Worm (Caenorhabditis elegans) whole organism, L4 larva: ENCODE results near the gene C50E3.5.

Experiments used
- F10B5.3 ChIP-seq: sonication (generic microtip); optimal IDR thresholded peaks from 2 replicates; lab custom pipeline; 2016; ENCODE audit warnings: mild to moderate bottlenecking, missing genetic modification characterization, missing compliant biosample characterization
- F37D6.2 ChIP-seq: sonication (generic microtip); optimal IDR thresholded peaks from 2 replicates; lab custom pipeline; 2016; ENCODE audit warnings: mild to moderate bottlenecking, missing genetic modification characterization, missing compliant biosample characterization
- F44E2.7 ChIP-seq: fragments of 200-800 bp; sonication (Bioruptor generic); IDR thresholded peaks from 2 replicates; pipeline ENCODE4 v2.1.2; 2022; ENCODE audit warnings: missing genetic modification characterization, missing compliant biosample characterization
- T26A8.4 ChIP-seq: fragments of 200-800 bp; sonication (Bioruptor generic); IDR thresholded peaks from 2 replicates; pipeline ENCODE4 v1.3.6; 2022; ENCODE audit warnings: missing genetic modification characterization, missing compliant biosample characterization
- Y105C5A.15 ChIP-seq: fragments of 200-800 bp; sonication (Bioruptor generic); IDR thresholded peaks from 2 replicates; pipeline ENCODE4 v1.3.6; 2022; ENCODE audit warnings: missing genetic modification characterization, missing compliant biosample characterization
- Y48G9A.11 ChIP-seq: fragments of 200-800 bp; sonication (Bioruptor generic); IDR thresholded peaks from 2 replicates; pipeline ENCODE4 v1.3.6; 2022; ENCODE audit warnings: missing genetic modification reagents, missing genetic modification characterization, missing compliant biosample characterization
- ZK546.5 ChIP-seq, 2 experiments: sonication (generic microtip); optimal IDR thresholded peaks; 2 replicates each; lab custom pipeline; 2017; ENCODE audit warnings: missing biosample characterization in 2 of 2, missing genetic modification characterization in 2 of 2
- ama-1 ChIP-seq: fragments of 150-350 bp; optimal IDR thresholded peaks from 2 replicates; lab custom pipeline; 2014; ENCODE audit warnings: inconsistent platforms, mixed read lengths
- ceh-28 ChIP-seq: fragments of 150-350 bp; optimal IDR thresholded peaks from 2 replicates; lab custom pipeline; 2014; ENCODE audit warnings: missing biosample characterization, missing genetic modification reagents, missing genetic modification characterization
- ceh-32 ChIP-seq: sonication (generic microtip); optimal IDR thresholded peaks from 2 replicates; lab custom pipeline; 2016; ENCODE audit warnings: mild to moderate bottlenecking, missing genetic modification characterization, missing compliant biosample characterization; ENCODE audit not compliant: poor library complexity
- cey-2 ChIP-seq: sonication (generic microtip); optimal IDR thresholded peaks from 3 replicates; lab custom pipeline; 2017; ENCODE audit warnings: missing genetic modification characterization, mild to moderate bottlenecking, missing compliant biosample characterization, antibody characterized with exemption, borderline replicate concordance; ENCODE audit not compliant: insufficient read depth
- ctbp-1 ChIP-seq: fragments of 200-800 bp; sonication (Bioruptor generic); IDR thresholded peaks from 2 replicates; pipeline ENCODE4 v1.3.6; 2022; ENCODE audit warnings: missing genetic modification reagents, missing genetic modification characterization, missing compliant biosample characterization
- daf-19 ChIP-seq: fragments of 200-800 bp; sonication (Bioruptor generic); conservative IDR thresholded peaks from 2 replicates; pipeline ENCODE4 v1.3.6; 2022; ENCODE audit warnings: missing genetic modification characterization, missing compliant biosample characterization
- dmd-6 ChIP-seq: fragments of 200-800 bp; sonication (Bioruptor generic); IDR thresholded peaks from 2 replicates; pipeline ENCODE4 v1.3.6; 2022; ENCODE audit warnings: missing genetic modification reagents, missing genetic modification characterization, missing compliant biosample characterization
- dmd-9 ChIP-seq: fragments of 200-800 bp; sonication (Bioruptor generic); IDR thresholded peaks from 2 replicates; pipeline ENCODE4 v1.3.6; 2022; ENCODE audit warnings: missing genetic modification reagents, missing genetic modification characterization, missing compliant biosample characterization
- dpl-1 ChIP-seq: fragments of 150-350 bp; optimal IDR thresholded peaks from 2 replicates; lab custom pipeline; 2014; ENCODE audit warnings: missing biosample characterization, missing genetic modification reagents, missing genetic modification characterization
- dve-1 ChIP-seq: sonication (generic microtip); optimal IDR thresholded peaks from 2 replicates; lab custom pipeline; 2017; ENCODE audit warnings: antibody characterized with exemption, mild to moderate bottlenecking, missing genetic modification characterization, missing compliant biosample characterization; ENCODE audit not compliant: insufficient read depth
- egl-27 ChIP-seq: sonication (generic microtip); optimal IDR thresholded peaks from 3 replicates; lab custom pipeline; 2017; ENCODE audit warnings: missing biosample characterization, missing genetic modification reagents, missing genetic modification characterization
- egl-43 ChIP-seq: fragments of 200-800 bp; sonication (Bioruptor generic); IDR thresholded peaks from 2 replicates; pipeline ENCODE4 v1.3.6; 2022; ENCODE audit warnings: missing genetic modification reagents, missing genetic modification characterization, missing compliant biosample characterization
- fos-1 ChIP-seq: fragments of 150-350 bp; optimal IDR thresholded peaks from 2 replicates; lab custom pipeline; 2014; ENCODE audit warnings: missing biosample characterization, missing genetic modification characterization
- hif-1 ChIP-seq, 2 experiments: sonication (generic microtip); optimal IDR thresholded peaks; 2 replicates each; lab custom pipeline; 2016 to 2017; ENCODE audit warnings: missing compliant biosample characterization in 2 of 2, missing genetic modification characterization in 2 of 2, missing genetic modification reagents in 2 of 2, missing genotype in 2 of 2, mild to moderate bottlenecking in 1 of 2
- hlh-11 ChIP-seq: fragments of 200-800 bp; sonication (Bioruptor generic); optimal IDR thresholded peaks from 2 replicates; lab custom pipeline; 2018; ENCODE audit warnings: mild to moderate bottlenecking, missing genetic modification characterization, missing compliant biosample characterization
- hmg-1.1 ChIP-seq: fragments of 200-800 bp; sonication (Bioruptor generic); IDR thresholded peaks from 2 replicates; pipeline ENCODE4 v1.3.6; 2022; ENCODE audit warnings: missing genetic modification reagents, missing genetic modification characterization, missing compliant biosample characterization
- lin-1 ChIP-seq: fragments of 200-800 bp; sonication (Bioruptor generic); IDR thresholded peaks from 2 replicates; pipeline ENCODE4 v1.3.6; 2022; ENCODE audit warnings: missing genetic modification reagents, missing genetic modification characterization, missing compliant biosample characterization
- lin-29 ChIP-seq: fragments of 200-800 bp; sonication (Bioruptor generic); IDR thresholded peaks from 2 replicates; pipeline ENCODE4 v1.3.6; 2022; ENCODE audit warnings: missing genetic modification reagents, missing genetic modification characterization, missing compliant biosample characterization
- lin-38 ChIP-seq: fragments of 200-800 bp; sonication (Bioruptor generic); IDR thresholded peaks from 2 replicates; pipeline ENCODE4 v1.3.6; 2022; ENCODE audit warnings: missing genetic modification reagents, missing genetic modification characterization, missing compliant biosample characterization
- lir-3 ChIP-seq: sonication (generic microtip); optimal IDR thresholded peaks from 2 replicates; lab custom pipeline; 2016; ENCODE audit warnings: mild to moderate bottlenecking, missing genetic modification characterization, missing compliant biosample characterization
- lsy-2 ChIP-seq, 2 experiments: fragments of 150-350 bp in 1 of 2; sonication (generic microtip) in 1 of 2; optimal IDR thresholded peaks; 2 replicates each; lab custom pipeline; 2014 to 2017; ENCODE audit warnings: missing biosample characterization in 2 of 2, missing genetic modification characterization in 2 of 2
- madf-5 ChIP-seq, 2 experiments: fragments of 200-800 bp; sonication (Bioruptor generic); IDR thresholded peaks; 2 replicates each; pipeline ENCODE4 v1.3.6; 2022; ENCODE audit warnings: missing compliant biosample characterization in 2 of 2, missing genetic modification characterization in 2 of 2
- mdl-1 ChIP-seq, 2 experiments: fragments of 150-350 bp in 1 of 2; sonication (generic microtip) in 1 of 2; optimal IDR thresholded peaks; 2 replicates each; lab custom pipeline; 2014 to 2017; ENCODE audit warnings: missing biosample characterization in 2 of 2, missing genetic modification characterization in 2 of 2
- mep-1 ChIP-seq: fragments of 150-350 bp; sonication (generic microtip); optimal IDR thresholded peaks from 3 replicates; lab custom pipeline; 2014; ENCODE audit warnings: missing biosample characterization, missing genetic modification characterization
- mes-2 ChIP-seq: sonication (generic microtip); optimal IDR thresholded peaks from 2 replicates; lab custom pipeline; 2016; ENCODE audit warnings: missing genotype, mild to moderate bottlenecking, missing genetic modification characterization, missing compliant biosample characterization; ENCODE audit not compliant: poor library complexity, severe bottlenecking
- nhr-102 ChIP-seq: sonication (generic microtip); optimal IDR thresholded peaks from 2 replicates; lab custom pipeline; 2016; ENCODE audit warnings: mild to moderate bottlenecking, missing genetic modification characterization, moderate library complexity, missing compliant biosample characterization
- nhr-11 ChIP-seq: fragments of 150-350 bp; optimal IDR thresholded peaks from 2 replicates; lab custom pipeline; 2014; ENCODE audit warnings: missing biosample characterization, missing genetic modification characterization
- nhr-111 ChIP-seq: fragments of 200-800 bp; sonication (Bioruptor generic); optimal IDR thresholded peaks from 2 replicates; lab custom pipeline; 2018; ENCODE audit warnings: mild to moderate bottlenecking, missing genetic modification characterization, missing compliant biosample characterization
- nhr-237 ChIP-seq: sonication (generic microtip); optimal IDR thresholded peaks from 2 replicates; lab custom pipeline; 2017; ENCODE audit warnings: missing biosample characterization, missing genetic modification characterization
- nhr-41 ChIP-seq: fragments of 200-800 bp; sonication (Bioruptor generic); IDR thresholded peaks from 2 replicates; pipeline ENCODE4 v1.3.6; 2022; ENCODE audit warnings: missing genetic modification reagents, missing genetic modification characterization, missing compliant biosample characterization
- nhr-48 ChIP-seq: sonication (generic microtip); optimal IDR thresholded peaks from 2 replicates; lab custom pipeline; 2016; ENCODE audit warnings: mild to moderate bottlenecking, missing genetic modification characterization, missing compliant biosample characterization
- pha-4 ChIP-seq, 2 experiments: fragments of 150-350 bp in 1 of 2; fragments of 200-800 bp in 1 of 2; sonication (Bioruptor generic) in 1 of 2; IDR thresholded peaks in 1 of 2; optimal IDR thresholded peaks in 1 of 2; 2 replicates each; pipeline versions ENCODE4 v1.3.6 to Lab custom; 2014 to 2022; ENCODE audit warnings: missing genetic modification characterization in 2 of 2, missing genetic modification reagents in 2 of 2, missing biosample characterization in 1 of 2, missing compliant biosample characterization in 1 of 2
- rbr-2 ChIP-seq: sonication (generic microtip); optimal IDR thresholded peaks from 2 replicates; lab custom pipeline; 2016; ENCODE audit warnings: missing genotype, missing genetic modification characterization, missing compliant biosample characterization
- snpc-1.2 ChIP-seq: fragments of 200-800 bp; sonication (Bioruptor generic); IDR thresholded peaks from 2 replicates; pipeline ENCODE4 v1.3.6; 2022; ENCODE audit warnings: missing genetic modification reagents, missing genetic modification characterization, missing compliant biosample characterization
- spr-1 ChIP-seq: sonication (generic microtip); optimal IDR thresholded peaks from 2 replicates; lab custom pipeline; 2016; ENCODE audit warnings: mild to moderate bottlenecking, missing genetic modification characterization, missing compliant biosample characterization
- tag-97 ChIP-seq: fragments of 200-800 bp; sonication (Bioruptor generic); IDR thresholded peaks from 2 replicates; pipeline ENCODE4 v1.3.6; 2022; ENCODE audit warnings: missing genetic modification characterization, missing compliant biosample characterization
- tra-1 ChIP-seq: fragments of 200-800 bp; sonication (Bioruptor generic); IDR thresholded peaks from 2 replicates; pipeline ENCODE4 v1.3.6; 2022; ENCODE audit warnings: missing genetic modification reagents, missing genetic modification characterization, missing compliant biosample characterization
- unc-39 ChIP-seq: sonication (generic microtip); optimal IDR thresholded peaks from 2 replicates; lab custom pipeline; 2017; ENCODE audit warnings: missing biosample characterization, missing genetic modification characterization
- unc-62 ChIP-seq, 3 experiments: fragments of 150-350 bp in 1 of 3; sonication (generic microtip); optimal IDR thresholded peaks in 2 of 3; peaks in 1 of 3; 1 replicate in 1 of 3; 2 replicates in 2 of 3; lab custom pipeline; 2014 to 2017; ENCODE audit warnings: missing biosample characterization in 3 of 3, missing genetic modification characterization in 3 of 3, missing genetic modification reagents in 3 of 3, missing genotype in 1 of 3
- vab-7 ChIP-seq: fragments of 200-800 bp; sonication (Bioruptor generic); IDR thresholded peaks from 2 replicates; pipeline ENCODE4 v1.3.6; 2022; ENCODE audit warnings: missing genetic modification reagents, missing genetic modification characterization, missing compliant biosample characterization
- zfp-3 ChIP-seq: fragments of 200-800 bp; sonication (Bioruptor generic); conservative IDR thresholded peaks from 2 replicates; pipeline ENCODE4 v1.3.6; 2022; ENCODE audit warnings: missing genetic modification reagents, missing genetic modification characterization, missing compliant biosample characterization
- zip-2 ChIP-seq: fragments of 150-350 bp; optimal IDR thresholded peaks from 2 replicates; lab custom pipeline; 2014; ENCODE audit warnings: missing biosample characterization, missing genetic modification characterization

The C50E3.5 gene

DNA sequence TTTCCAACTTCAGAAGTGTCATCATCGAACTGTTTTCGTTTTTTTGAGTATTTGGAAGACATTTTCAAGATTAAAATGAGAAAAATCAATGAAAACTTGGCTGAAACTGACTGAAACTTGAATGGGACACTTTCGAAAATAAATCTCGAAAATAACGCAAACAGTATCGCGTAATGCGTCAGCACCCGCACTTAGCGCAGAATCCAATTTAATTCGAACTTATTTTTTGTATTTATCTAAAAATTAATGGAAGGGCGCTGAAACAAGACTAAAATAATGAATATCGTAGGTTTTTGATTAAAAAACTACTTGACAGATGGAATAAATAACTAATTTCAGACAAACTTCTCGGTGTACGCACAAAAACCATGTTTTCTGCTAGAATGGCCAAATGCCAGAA lies 12.2 kb upstream of the C50E3.5 start, which contains the start of the genes snu-66 and ints-9:
Gene snu-66, minus strand, starts transcription at position 108 of the 400 bp plus-strand sequence.
Gene ints-9, plus strand, starts transcription at position 240 of the 400 bp plus-strand sequence.
- TF ChIP-seq ZK546.5 (tag; optimal IDR thresholded peaks at IDR 0.05; lab: Kevin White, UChicago) (no peak), ceh-32 (tag; lab: Kevin White, UChicago) (no peak), tra-1 (GFP tag; lab: Robert Waterston, UW) (no peak), lin-29 (no peak), hmg-1.1 (0 out of 2 replicates have a peak, but pooled peaks have one; percentile 29), mes-2 (tag; lab: Kevin White, UChicago) (peak; percentile 81), nhr-41 (GFP tag; lab: Robert Waterston, UW) (no peak), zfp-3 (GFP tag; lab: Robert Waterston, UW) (no peak), lin-38 (GFP tag; lab: Robert Waterston, UW) (peak; percentile 85), F44E2.7 (GFP tag; lab: Robert Waterston, UW) (no peak), unc-62 (GFP tag; optimal IDR thresholded peaks at IDR 0.05 in 1 of 2; lab: Kevin White, UChicago) (no peak), unc-62 (tag; optimal IDR thresholded peaks at IDR 0.05; lab: Kevin White, UChicago) (no peak), dve-1 (tag; lab: Kevin White, UChicago) (peak; percentile 52), Y105C5A.15 (GFP tag; lab: Robert Waterston, UW) (no peak), dmd-9 (GFP tag; lab: Robert Waterston, UW) (0 out of 2 replicates have a peak, but pooled peaks have one; percentile 48), hlh-11 (tag; lab: Kevin White, UChicago) (no peak), dpl-1 (GFP tag; lab: Kevin White, UChicago) (peak; percentile 78), F37D6.2 (no peak), hif-1 (tag; optimal IDR thresholded peaks at IDR 0.05; lab: Kevin White, UChicago) (no peak), lin-1 (GFP tag; lab: Robert Waterston, UW) (no peak), nhr-11 (tag; lab: Kevin White, UChicago) (no peak), unc-39 (no peak), rbr-2 (tag; lab: Kevin White, UChicago) (peak; percentile 55), dmd-6 (GFP tag; lab: Robert Waterston, UW) (0 out of 2 replicates have a peak, but pooled peaks have one; percentile 21), Y48G9A.11 (GFP tag; lab: Robert Waterston, UW) (no peak), egl-27 (tag; lab: Kevin White, UChicago) (no peak), nhr-102 (peak; percentile 16), nhr-237 (tag; lab: Kevin White, UChicago) (no peak), nhr-48 (tag; lab: Kevin White, UChicago) (peak; percentile 8), vab-7 (GFP tag; lab: Robert Waterston, UW) (no peak), F10B5.3 (no peak), tag-97 (GFP tag; lab: Robert Waterston, UW) (no peak), mdl-1 (tag; optimal IDR thresholded peaks at IDR 0.05; lab: Kevin White, UChicago) (no peak), ceh-28 (tag; lab: Kevin White, UChicago) (no peak), nhr-111 (no peak), snpc-1.2 (GFP tag; lab: Robert Waterston, UW) (no peak), lir-3 (tag; lab: Kevin White, UChicago) (no peak), T26A8.4 (GFP tag; lab: Robert Waterston, UW) (peak; percentile 21; the same call in 1 of the 2 replicates), daf-19 (no peak), lsy-2 (tag; optimal IDR thresholded peaks at IDR 0.05; lab: Kevin White, UChicago) (peak in 1 of 2 experiments; percentile 86), spr-1 (no peak), fos-1 (no peak), mep-1 (tag; lab: Kevin White, UChicago) (peak; percentile 62), pha-4 (GFP tag; IDR thresholded peaks at IDR 0.05; lab: Robert Waterston, UW) (no peak), pha-4 (tag; optimal IDR thresholded peaks at IDR 0.05; lab: Kevin White, UChicago) (no peak), egl-43 (GFP tag; lab: Robert Waterston, UW) (no peak), ama-1 (lab: Kevin White, UChicago) (no peak), ctbp-1 (GFP tag; lab: Robert Waterston, UW) (no peak), zip-2 (tag; lab: Kevin White, UChicago) (no peak), cey-2 (tag; lab: Kevin White, UChicago) (no peak), madf-5 (GFP tag; IDR thresholded peaks at IDR 0.05; lab: Robert Waterston, UW) (no peak)
- TF ChIP-seq, all 104 proteins: peak for 13
